Worm (Caenorhabditis elegans): Measurements from ENCODE around the gene C49F8.1.

ce11 chrX:13384743-13385142 is 19.9 kb upstream of the C49F8.1 start:
- TF ChIP-seq ceh-91 (GFP tag; IDR thresholded peaks at IDR 0.05) (no peak), madf-10 (tag; optimal IDR thresholded peaks at IDR 0.05) (no peak), hrde-1 (tag; optimal IDR thresholded peaks at IDR 0.05; ENCODE audit: borderline replicate concordance) (no peak), lin-26 (GFP tag; IDR thresholded peaks at IDR 0.05) (no peak), atf-7 (tag; optimal IDR thresholded peaks at IDR 0.05) (no peak), T26A5.8 (tag; optimal IDR thresholded peaks at IDR 0.05) (no peak), nfya-1 (tag; optimal IDR thresholded peaks at IDR 0.05; ENCODE audit: borderline replicate concordance, insufficient read depth) (no peak), Y56A3A.18 (GFP tag; IDR thresholded peaks at IDR 0.05) (no peak), lin-35 (GFP tag; optimal IDR thresholded peaks at IDR 0.05) (no peak), snpc-4 (GFP tag; optimal IDR thresholded peaks at IDR 0.05) (no peak), snpc-4 (tag; optimal IDR thresholded peaks at IDR 0.05) (no peak), D2030.7 (GFP tag; IDR thresholded peaks at IDR 0.05) (no peak), mxl-1 (tag; optimal IDR thresholded peaks at IDR 0.05) (no peak)

All from whole organism, young adult.